Fruit fly (Drosophila melanogaster) whole organism, embryonic: Measurements from ENCODE around the gene CG16779.
A peak's percentile ranks its signal among the peaks of the same experiment; 100 is the strongest.

Experiments used
- ATbp ChIP-seq: fragments of 200-800 bp; sonication (Bioruptor generic); optimal IDR thresholded peaks from 2 replicates; lab custom pipeline; 2017; ENCODE audit warnings: missing biosample characterization, mild to moderate bottlenecking, missing genetic modification characterization, missing genetic modification reagents
- Asciz ChIP-seq: fragments of 200-800 bp; sonication (Bioruptor generic); optimal IDR thresholded peaks from 2 replicates; lab custom pipeline; 2017; ENCODE audit warnings: missing biosample characterization, mild to moderate bottlenecking, missing genetic modification characterization, missing genetic modification reagents
- B-H2 ChIP-seq: fragments of 200-800 bp; sonication (Bioruptor generic); optimal IDR thresholded peaks from 2 replicates; lab custom pipeline; 2018; ENCODE audit warnings: missing biosample characterization, mild to moderate bottlenecking, missing genetic modification characterization
- CG12155 ChIP-seq: fragments of 200-800 bp; sonication (Bioruptor generic); optimal IDR thresholded peaks from 3 replicates; lab custom pipeline; 2016; ENCODE audit warnings: missing biosample characterization, missing genetic modification characterization
- CG13894 ChIP-seq: fragments of 200-800 bp; sonication (Bioruptor generic); optimal IDR thresholded peaks from 3 replicates; lab custom pipeline; 2018; ENCODE audit warnings: missing biosample characterization, mild to moderate bottlenecking, missing genetic modification characterization, moderate library complexity
- CG14050 ChIP-seq: fragments of 200-800 bp; sonication (Bioruptor generic); IDR thresholded peaks from 3 replicates; pipeline ENCODE4 v1.3.6; 2022; ENCODE audit warnings: missing biosample characterization, missing genetic modification characterization
- CG15269 ChIP-seq: fragments of 200-800 bp; sonication (Bioruptor generic); optimal IDR thresholded peaks from 2 replicates; lab custom pipeline; 2018; ENCODE audit warnings: missing biosample characterization, mild to moderate bottlenecking, missing genetic modification characterization, moderate library complexity
- CG1602 ChIP-seq: fragments of 200-800 bp; sonication (Bioruptor generic); optimal IDR thresholded peaks from 3 replicates; lab custom pipeline; 2016; ENCODE audit warnings: missing biosample characterization, missing genetic modification characterization
- CG18011 ChIP-seq: fragments of 200-800 bp; sonication (Bioruptor generic); optimal IDR thresholded peaks from 2 replicates; lab custom pipeline; 2017; ENCODE audit warnings: missing biosample characterization, missing genetic modification characterization, mild to moderate bottlenecking, moderate library complexity, missing genotype
- CG2116 ChIP-seq: fragments of 200-800 bp; sonication (Bioruptor generic); optimal IDR thresholded peaks from 3 replicates; lab custom pipeline; 2018; ENCODE audit warnings: missing biosample characterization, mild to moderate bottlenecking, missing genetic modification characterization
- CG2120 ChIP-seq: fragments of 200-800 bp; sonication (Bioruptor generic); optimal IDR thresholded peaks from 3 replicates; lab custom pipeline; 2016; ENCODE audit warnings: missing biosample characterization, missing genetic modification characterization
- CG2678 ChIP-seq: fragments of 200-800 bp; sonication (Bioruptor generic); optimal IDR thresholded peaks from 3 replicates; lab custom pipeline; 2019; ENCODE audit warnings: missing biosample characterization, mild to moderate bottlenecking, missing genetic modification characterization, moderate library complexity
- CG31365 ChIP-seq: fragments of 200-800 bp; sonication (Bioruptor generic); optimal IDR thresholded peaks from 2 replicates; lab custom pipeline; 2018; ENCODE audit warnings: missing biosample characterization, mild to moderate bottlenecking, missing genetic modification characterization
- CG43689 ChIP-seq: fragments of 200-800 bp; sonication (Bioruptor generic); IDR thresholded peaks from 2 replicates; pipeline ENCODE4 v1.3.6; 2022; ENCODE audit warnings: missing biosample characterization, missing genetic modification characterization
- CG7987 ChIP-seq: fragments of 200-800 bp; sonication (Bioruptor generic); optimal IDR thresholded peaks from 2 replicates; lab custom pipeline; 2018; ENCODE audit warnings: missing biosample characterization, mild to moderate bottlenecking, missing genetic modification characterization, moderate library complexity
- CG8478 ChIP-seq: fragments of >200 bp; optimal IDR thresholded peaks from 2 replicates; lab custom pipeline; 2018
- CG8765 ChIP-seq: fragments of 200-800 bp; sonication (Bioruptor generic); IDR thresholded peaks from 2 replicates; pipeline ENCODE4 v1.3.6; 2022; ENCODE audit warnings: missing biosample characterization, missing genetic modification characterization
- CrebB ChIP-seq: fragments of 200-800 bp; sonication (Bioruptor generic); optimal IDR thresholded peaks from 3 replicates; lab custom pipeline; 2018; ENCODE audit warnings: missing biosample characterization, mild to moderate bottlenecking, missing genetic modification characterization
- D ChIP-seq, 2 experiments: fragments of 200-800 bp in 1 of 2; fragments of >200 bp in 1 of 2; sonication (Bioruptor generic) in 1 of 2; optimal IDR thresholded peaks; 2 replicates in 1 of 2; 3 replicates in 1 of 2; lab custom pipeline; 2017; ENCODE audit warnings: mild to moderate bottlenecking in 1 of 2, missing biosample characterization in 1 of 2, missing genetic modification characterization in 1 of 2, missing genetic modification reagents in 1 of 2
- ERR ChIP-seq: fragments of 200-800 bp; sonication (Bioruptor generic); optimal IDR thresholded peaks from 2 replicates; lab custom pipeline; 2016; ENCODE audit warnings: missing biosample characterization, missing genetic modification characterization
- Ets65A ChIP-seq: fragments of 200-800 bp; sonication (Bioruptor generic); peaks from one replicate; lab custom pipeline; 2016; ENCODE audit warnings: missing biosample characterization, missing genetic modification characterization
- Oaz ChIP-seq: fragments of 200-800 bp; sonication (Bioruptor generic); IDR thresholded peaks from 2 replicates; pipeline ENCODE4 v1.3.6; 2022; ENCODE audit warnings: missing biosample characterization, missing genetic modification characterization
- Rfx ChIP-seq: fragments of 200-800 bp; sonication (Bioruptor generic); IDR thresholded peaks from 2 replicates; pipeline ENCODE4 v1.3.6; 2022; ENCODE audit warnings: missing biosample characterization, missing genetic modification characterization
- Side ChIP-seq: fragments of 200-800 bp; sonication (Bioruptor generic); optimal IDR thresholded peaks from 2 replicates; lab custom pipeline; 2016; ENCODE audit warnings: missing biosample characterization, missing genetic modification characterization
- Sox100B ChIP-seq: fragments of 200-800 bp; sonication (Bioruptor generic); optimal IDR thresholded peaks from 3 replicates; lab custom pipeline; 2018; ENCODE audit warnings: missing biosample characterization, mild to moderate bottlenecking, missing genetic modification characterization
- Sox102F ChIP-seq: fragments of 200-800 bp; sonication (Bioruptor generic); optimal IDR thresholded peaks from 2 replicates; lab custom pipeline; 2018; ENCODE audit warnings: missing biosample characterization, mild to moderate bottlenecking, missing genetic modification characterization, moderate library complexity
- ato ChIP-seq: fragments of 200-800 bp; sonication (Bioruptor generic); IDR thresholded peaks from 2 replicates; pipeline ENCODE4 v1.3.6; 2022; ENCODE audit warnings: missing biosample characterization, missing genetic modification characterization; ENCODE audit not compliant: partially characterized antibody
- az2 ChIP-seq: fragments of 200-800 bp; sonication (Bioruptor generic); optimal IDR thresholded peaks from 3 replicates; lab custom pipeline; 2016; ENCODE audit warnings: missing biosample characterization, missing genetic modification characterization
- br ChIP-seq: fragments of >200 bp; optimal IDR thresholded peaks from 2 replicates; lab custom pipeline; 2017
- chinmo ChIP-seq: fragments of 200-800 bp; sonication (Bioruptor generic); IDR thresholded peaks from 4 replicates; pipeline ENCODE4 v1.3.6; 2022; ENCODE audit warnings: missing biosample characterization, missing genetic modification characterization; ENCODE audit not compliant: partially characterized antibody
- chm ChIP-seq: fragments of 200-800 bp; sonication (Bioruptor generic); IDR thresholded peaks from 2 replicates; pipeline ENCODE4 v1.3.6; 2022; ENCODE audit warnings: missing biosample characterization, missing genetic modification characterization
- corto ChIP-seq: fragments of 200-800 bp; sonication (Bioruptor generic); optimal IDR thresholded peaks from 2 replicates; lab custom pipeline; 2016; ENCODE audit warnings: missing biosample characterization, mild to moderate bottlenecking, missing genetic modification characterization, moderate library complexity
- crp ChIP-seq, 2 experiments: fragments of 200-800 bp; sonication (Bioruptor generic); optimal IDR thresholded peaks; 2 replicates in 1 of 2; 3 replicates in 1 of 2; lab custom pipeline; 2017; ENCODE audit warnings: missing biosample characterization in 2 of 2, missing genetic modification characterization in 2 of 2, mild to moderate bottlenecking in 1 of 2, moderate library complexity in 1 of 2
- dysf ChIP-seq: fragments of 200-800 bp; sonication (Bioruptor generic); IDR thresholded peaks from 3 replicates; pipeline ENCODE4 v1.3.6; 2022; ENCODE audit warnings: missing biosample characterization, missing genetic modification characterization
- emc ChIP-seq: fragments of 200-800 bp; sonication (Bioruptor generic); optimal IDR thresholded peaks from 2 replicates; lab custom pipeline; 2016; ENCODE audit warnings: missing biosample characterization, missing genetic modification characterization
- eve ChIP-seq, 2 experiments: fragments of >200 bp; optimal IDR thresholded peaks; 2 replicates each; lab custom pipeline; 2017; ENCODE audit warnings: missing biosample characterization in 2 of 2, missing genetic modification characterization in 2 of 2
- ftz-f1 ChIP-seq: fragments of 200-800 bp; sonication (Bioruptor generic); optimal IDR thresholded peaks from 2 replicates; lab custom pipeline; 2016; ENCODE audit warnings: missing biosample characterization, missing genetic modification characterization
- ham ChIP-seq: fragments of 200-800 bp; sonication (Bioruptor generic); IDR thresholded peaks from 2 replicates; pipeline ENCODE4 v1.3.6; 2022; ENCODE audit warnings: missing biosample characterization, missing genetic modification characterization
- lbe ChIP-seq: fragments of 200-800 bp; sonication (Bioruptor generic); optimal IDR thresholded peaks from 2 replicates; lab custom pipeline; 2016; ENCODE audit warnings: missing biosample characterization, mild to moderate bottlenecking, missing genetic modification characterization
- lov ChIP-seq, 2 experiments: fragments of 200-800 bp in 1 of 2; fragments of >200 bp in 1 of 2; sonication (Bioruptor generic) in 1 of 2; IDR thresholded peaks in 1 of 2; optimal IDR thresholded peaks in 1 of 2; 2 replicates in 1 of 2; 3 replicates in 1 of 2; pipeline versions ENCODE4 v1.3.6 to Lab custom; 2017 to 2022; ENCODE audit warnings: missing biosample characterization in 1 of 2, missing genetic modification characterization in 1 of 2
- mirr ChIP-seq: fragments of 200-800 bp; sonication (Bioruptor generic); optimal IDR thresholded peaks from 3 replicates; lab custom pipeline; 2018; ENCODE audit warnings: missing biosample characterization, mild to moderate bottlenecking, missing genetic modification characterization
- schlank ChIP-seq: fragments of 200-800 bp; sonication (Bioruptor generic); optimal IDR thresholded peaks from 2 replicates; lab custom pipeline; 2018; ENCODE audit warnings: missing biosample characterization, mild to moderate bottlenecking, missing genetic modification characterization
- slou ChIP-seq: fragments of 200-800 bp; sonication (Bioruptor generic); optimal IDR thresholded peaks from 3 replicates; lab custom pipeline; 2016; ENCODE audit warnings: missing biosample characterization, missing genetic modification characterization
- tap ChIP-seq: fragments of 200-800 bp; optimal IDR thresholded peaks from 3 replicates; lab custom pipeline; 2019; ENCODE audit warnings: missing biosample characterization, mild to moderate bottlenecking, missing genetic modification characterization, moderate library complexity
- tgo ChIP-seq: fragments of 200-800 bp; sonication (Bioruptor generic); IDR thresholded peaks from 3 replicates; pipeline ENCODE4 v1.3.6; 2022; ENCODE audit warnings: missing biosample characterization, missing genetic modification characterization
- toy ChIP-seq: fragments of 200-800 bp; sonication (Bioruptor generic); IDR thresholded peaks from 2 replicates; pipeline ENCODE4 v1.3.6; 2022; ENCODE audit warnings: missing biosample characterization, missing genetic modification characterization
- trh ChIP-seq: fragments of 200-800 bp; sonication (Bioruptor generic); optimal IDR thresholded peaks from 2 replicates; lab custom pipeline; 2016; ENCODE audit warnings: missing biosample characterization, missing genetic modification characterization
- unpg ChIP-seq: fragments of 200-800 bp; sonication (Bioruptor generic); optimal IDR thresholded peaks from 3 replicates; lab custom pipeline; 2018; ENCODE audit warnings: missing biosample characterization, mild to moderate bottlenecking, missing genetic modification characterization, moderate library complexity
- vvl ChIP-seq: fragments of 200-800 bp; sonication (Bioruptor generic); IDR thresholded peaks from 2 replicates; pipeline ENCODE4 v1.3.6; 2022; ENCODE audit warnings: missing biosample characterization, missing genetic modification characterization

The CG16779 gene

DNA sequence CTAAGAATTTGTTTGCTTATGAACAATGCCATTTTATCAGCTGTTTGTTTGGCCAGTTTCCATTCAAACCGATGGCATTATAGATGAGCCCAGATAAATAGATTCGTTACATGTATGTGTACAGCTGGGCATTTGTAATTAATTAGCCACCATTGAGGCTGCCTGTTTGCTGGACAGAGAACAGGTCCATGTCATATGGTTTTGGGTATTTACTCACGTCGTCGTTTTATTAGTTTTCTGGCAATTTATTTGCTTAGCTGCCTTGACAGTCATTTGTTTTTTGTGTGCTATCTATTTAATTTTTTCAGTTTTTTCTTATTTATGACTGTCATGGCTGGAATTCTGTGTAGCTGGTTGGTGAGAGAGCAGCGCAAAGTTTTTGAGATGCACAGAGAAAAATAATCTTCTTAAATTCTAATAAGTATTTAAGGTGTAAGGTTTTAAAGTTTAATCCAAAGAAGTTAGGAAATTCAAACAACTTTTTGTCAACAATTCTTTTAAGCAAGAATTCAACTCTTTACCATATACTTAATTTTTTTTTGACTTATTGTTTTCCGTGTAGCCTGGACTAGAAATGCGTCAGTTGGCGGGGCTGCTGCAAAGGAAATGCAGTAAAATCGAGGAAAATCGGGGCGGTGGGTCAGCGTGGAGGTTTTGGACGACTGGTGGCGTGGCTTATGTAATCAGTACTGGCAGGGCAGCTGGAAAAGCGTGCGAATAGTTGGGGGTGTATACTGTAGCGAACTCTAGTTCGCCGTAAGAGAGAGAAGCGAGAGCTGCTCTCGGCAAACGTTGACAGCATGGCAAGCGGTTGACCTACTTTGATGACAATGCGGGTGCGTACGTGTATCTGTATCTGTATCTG lies 58.7 kb downstream of the CG16779 start (continued):
- peak; percentile 69 for TF ChIP-seq CG13894 (tag; lab: Kevin White, UChicago)
- TF ChIP-seq CrebB (tag; lab: Kevin White, UChicago) = peak; percentile 69
- TF ChIP-seq tgo = peak; percentile 90
- TF ChIP-seq Asciz = peak; percentile 74
- peak; percentile 86 for TF ChIP-seq Sox100B (GFP tag; lab: Kevin White, UChicago)
- TF ChIP-seq CG7987 (GFP tag; lab: Kevin White, UChicago) = peak; percentile 6
- TF ChIP-seq ftz-f1 (GFP tag; lab: Kevin White, UChicago) = no peak
- TF ChIP-seq emc (GFP tag; lab: Kevin White, UChicago) = peak; percentile 69
- TF ChIP-seq B-H2 (GFP tag; lab: Kevin White, UChicago) = no peak
- TF ChIP-seq CG31365 (tag; lab: Kevin White, UChicago) = no peak
- TF ChIP-seq CG18011 = peak; percentile 52
- peak; percentile 60; the same call in 1 of the 2 replicates for TF ChIP-seq CG43689 (GFP tag; lab: Robert Waterston, UW)
- peak; percentile 92 for TF ChIP-seq CG2120 (GFP tag; lab: Kevin White, UChicago)
- peak; percentile 84 for TF ChIP-seq mirr (GFP tag; lab: Kevin White, UChicago)
- peak; percentile 80 for TF ChIP-seq CG12155
- peak; percentile 73 for TF ChIP-seq Side (GFP tag; lab: Kevin White, UChicago)
- TF ChIP-seq dysf (GFP tag; lab: Robert Waterston, UW) = peak; percentile 92
- TF ChIP-seq tap (tag; lab: Kevin White, UChicago) = peak; percentile 86
- 0 out of 2 replicates have a peak, but pooled peaks have one; percentile 62 for TF ChIP-seq toy (GFP tag; lab: Robert Waterston, UW)
- peak; percentile 85 for TF ChIP-seq Oaz (GFP tag; lab: Robert Waterston, UW)
- TF ChIP-seq lbe (GFP tag; lab: Kevin White, UChicago) = no peak
- TF ChIP-seq unpg (GFP tag; lab: Kevin White, UChicago) = peak; percentile 91
- peak; percentile 93 for TF ChIP-seq CG2678 (tag; lab: Kevin White, UChicago)
- TF ChIP-seq az2 (GFP tag; lab: Kevin White, UChicago) = peak; percentile 82
- TF ChIP-seq crp (GFP tag; optimal IDR thresholded peaks at IDR 0.05; lab: Kevin White, UChicago) = peak in 1 of 2 experiments; percentile 33
- TF ChIP-seq br (lab: Kevin White, UChicago) = no peak
- peak; percentile 64 for TF ChIP-seq CG2116 (GFP tag; lab: Kevin White, UChicago)
- no peak for TF ChIP-seq corto
- TF ChIP-seq slou = peak; percentile 52
- 0 out of 2 replicates have a peak, but pooled peaks have one; percentile 10 for TF ChIP-seq ham
- no peak for TF ChIP-seq ato
- TF ChIP-seq ERR (GFP tag; lab: Kevin White, UChicago) = no peak
- TF ChIP-seq, all 482 proteins: peak for 386

DNA sequence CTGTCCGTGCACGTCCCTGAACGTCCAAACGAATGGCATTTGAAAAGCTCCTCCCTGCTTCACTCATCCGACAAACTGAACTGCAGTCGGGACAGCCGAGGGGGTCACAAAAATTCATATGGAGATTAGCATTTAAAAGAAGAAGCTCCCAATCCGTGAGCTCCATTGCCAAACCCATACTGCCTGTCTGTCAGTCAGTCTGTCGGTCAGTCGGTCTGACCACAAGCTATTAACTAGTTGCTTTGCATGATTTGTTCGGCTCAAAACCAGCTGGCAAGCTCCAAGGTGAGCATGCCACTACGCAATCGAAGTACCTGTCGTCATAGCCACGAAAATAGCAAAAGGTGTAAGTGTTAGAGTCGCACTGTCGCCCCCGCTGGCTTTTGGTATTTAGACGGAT lies 59.7 kb downstream of the CG16779 start:
- no peak for TF ChIP-seq CG15269 (tag; lab: Kevin White, UChicago)
- no peak for TF ChIP-seq Sox102F (GFP tag; lab: Kevin White, UChicago)
- TF ChIP-seq vvl = peak; percentile 53
- TF ChIP-seq CG14050 (GFP tag; lab: Robert Waterston, UW) = no peak
- no peak for TF ChIP-seq CG8478 (lab: Kevin White, UChicago)
- TF ChIP-seq eve (GFP tag; optimal IDR thresholded peaks at IDR 0.05; lab: Kevin White, UChicago) = no peak
- no peak for TF ChIP-seq CG1602 (GFP tag; lab: Kevin White, UChicago)
- TF ChIP-seq Ets65A (GFP tag; lab: Kevin White, UChicago) = peak; percentile 26
- no peak for TF ChIP-seq ATbp
- TF ChIP-seq trh (GFP tag; lab: Kevin White, UChicago) = no peak
- peak; percentile 84; the same call in 3 of the 4 replicates for TF ChIP-seq chinmo (GFP tag; lab: Robert Waterston, UW)
- no peak for TF ChIP-seq dysf (GFP tag; lab: Robert Waterston, UW)
- TF ChIP-seq D (optimal IDR thresholded peaks at IDR 0.05; lab: Kevin White, UChicago) = no peak
- no peak for TF ChIP-seq D (GFP tag; optimal IDR thresholded peaks at IDR 0.05; lab: Kevin White, UChicago)
- 0 out of 2 replicates have a peak, but pooled peaks have one; percentile 27 for TF ChIP-seq chm (GFP tag; lab: Robert Waterston, UW)
- TF ChIP-seq Rfx = 0 out of 2 replicates have a peak, but pooled peaks have one; percentile 13
- TF ChIP-seq ftz-f1 (GFP tag; lab: Kevin White, UChicago) = peak; percentile 59
- TF ChIP-seq schlank (tag; lab: Kevin White, UChicago) = no peak
- TF ChIP-seq CG8765 (GFP tag; lab: Robert Waterston, UW) = no peak
- no peak for TF ChIP-seq lov (optimal IDR thresholded peaks at IDR 0.05; lab: Kevin White, UChicago)
- no peak for TF ChIP-seq lov (GFP tag; IDR thresholded peaks at IDR 0.05; lab: Robert Waterston, UW)
